Worm (Caenorhabditis elegans): Measurements from ENCODE around the gene let-60.

DNA sequence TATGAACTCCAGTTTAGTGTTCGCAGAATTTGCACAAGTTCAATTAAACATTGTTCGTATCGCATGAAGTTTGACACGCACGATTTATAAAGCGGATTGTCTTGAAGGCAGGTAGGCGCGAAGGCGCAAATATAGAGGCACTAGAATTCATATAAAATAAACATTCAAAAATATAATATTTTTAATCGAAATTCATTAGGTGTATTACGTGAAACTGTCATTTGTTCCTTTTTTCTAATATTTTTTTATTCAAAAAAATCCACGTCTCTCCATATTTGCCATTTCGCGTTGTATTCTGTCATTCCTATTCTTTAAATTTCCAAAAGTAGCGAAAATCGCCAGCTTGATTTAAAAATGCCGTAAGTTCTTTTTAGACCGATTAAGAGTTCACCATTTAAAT, 49.1 kb downstream of the let-60 start, which contains the start of gene ZK809.1:
- no peak for TF ChIP-seq unc-120 (tag; optimal IDR thresholded peaks at IDR 0.05; ENCODE audit: poor library complexity, severe bottlenecking)
- no peak for TF ChIP-seq ztf-11 (tag; optimal IDR thresholded peaks at IDR 0.05)
- TF ChIP-seq unc-39 (tag; optimal IDR thresholded peaks at IDR 0.05) = no peak
- TF ChIP-seq mab-5 (tag; optimal IDR thresholded peaks at IDR 0.05) = no peak
- no peak for TF ChIP-seq lsy-2 (tag; optimal IDR thresholded peaks at IDR 0.05)
- TF ChIP-seq nhr-28 (tag; optimal IDR thresholded peaks at IDR 0.05) = no peak
